Fruit fly (Drosophila melanogaster): ENCODE results near the gene CG8578.

CG8578 gene

DNA sequence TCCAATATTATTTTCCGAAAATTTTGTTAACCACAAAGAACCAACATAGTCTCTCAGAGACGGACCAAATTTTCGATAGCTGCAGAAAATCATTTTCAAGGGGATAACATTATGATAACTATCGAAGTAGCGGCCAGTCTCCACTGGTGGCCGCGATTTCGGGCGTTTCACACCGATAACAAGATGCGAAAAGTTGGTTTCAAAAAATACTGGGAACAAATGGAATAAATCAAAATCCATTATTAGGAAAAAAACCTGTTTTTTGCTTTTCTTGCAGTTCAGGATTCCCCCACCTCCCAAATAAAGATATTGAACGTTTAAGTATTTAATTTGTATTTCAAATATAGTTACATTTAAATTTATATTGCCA, 43.0 kb downstream of the CG8578 start, which contains the start of gene tay (continued):
- TF ChIP-seq CHES-1-like (GFP tag; optimal IDR thresholded peaks at IDR 0.05) (peak; percentile 1), CG3407 (GFP tag; optimal IDR thresholded peaks at IDR 0.05) (no peak), CG6791 (GFP tag; IDR thresholded peaks at IDR 0.05; ENCODE audit: partially characterized antibody) (peak; percentile 64; the same call in 2 of the 3 replicates), sens (GFP tag) (peak; percentile 80), ase (GFP tag; IDR thresholded peaks at IDR 0.05) (no peak), gsb-n (tag; optimal IDR thresholded peaks at IDR 0.05) (no peak), nmo (GFP tag; optimal IDR thresholded peaks at IDR 0.05) (peak; percentile 39), CG3995 (GFP tag; optimal IDR thresholded peaks at IDR 0.05) (peak; percentile 98), CG17186 (GFP tag; optimal IDR thresholded peaks at IDR 0.05) (peak; percentile 20), Pdp1 (GFP tag; optimal IDR thresholded peaks at IDR 0.05) (peak in 1 of 2 experiments; percentile 34), chm (GFP tag; IDR thresholded peaks at IDR 0.05) (no peak), nerfin-2 (GFP tag; IDR thresholded peaks at IDR 0.05; ENCODE audit: partially characterized antibody) (peak; percentile 61; the same call in 1 of the 2 replicates), D (optimal IDR thresholded peaks at IDR 0.05) (no peak), D (GFP tag; optimal IDR thresholded peaks at IDR 0.05) (no peak), CG2199 (GFP tag; IDR thresholded peaks at IDR 0.05) (peak; percentile 55; the same call in 2 of the 3 replicates), knrl (GFP tag; IDR thresholded peaks at IDR 0.05; ENCODE audit: partially characterized antibody) (peak; percentile 71), CG11560 (tag; IDR thresholded peaks at IDR 0.05) (no peak), dmrt11E (tag; optimal IDR thresholded peaks at IDR 0.05) (no peak), CG33213 (GFP tag; optimal IDR thresholded peaks at IDR 0.05) (peak; percentile 28), al (GFP tag; IDR thresholded peaks at IDR 0.05) (0 out of 2 replicates have a peak, but pooled peaks have one; percentile 11), CG12942 (GFP tag; optimal IDR thresholded peaks at IDR 0.05) (no peak), CG32532 (GFP tag; IDR thresholded peaks at IDR 0.05) (peak; percentile 37; the same call in 1 of the 2 replicates), CG30403 (GFP tag; optimal IDR thresholded peaks at IDR 0.05) (peak; percentile 4), Xrp1 (GFP tag; IDR thresholded peaks at IDR 0.05) (no peak), amos (GFP tag; IDR thresholded peaks at IDR 0.05; ENCODE audit: partially characterized antibody) (peak; percentile 82), Antp (GFP tag; optimal IDR thresholded peaks at IDR 0.05) (peak; percentile 31), pfk (GFP tag; optimal IDR thresholded peaks at IDR 0.05) (peak; percentile 94), stwl (tag; optimal IDR thresholded peaks at IDR 0.05) (peak; percentile 66), MBD-R2 (GFP tag; IDR thresholded peaks at IDR 0.05) (0 out of 2 replicates have a peak, but pooled peaks have one; percentile 8), CG34224 (GFP tag; IDR thresholded peaks at IDR 0.05; ENCODE audit: partially characterized antibody) (peak; percentile 28; the same call in 1 of the 3 replicates), tgo (GFP tag; IDR thresholded peaks at IDR 0.05) (no peak), CG4617 (GFP tag; optimal IDR thresholded peaks at IDR 0.05; ENCODE audit: borderline replicate concordance) (peak; percentile 43), hb (GFP tag; IDR thresholded peaks at IDR 0.05; ENCODE audit: partially characterized antibody) (peak; percentile 42; the same call in 1 of the 3 replicates), inv (GFP tag; IDR thresholded peaks at IDR 0.05; ENCODE audit: partially characterized antibody) (peak; percentile 57; the same call in 1 of the 2 replicates), jumu (GFP tag; optimal IDR thresholded peaks at IDR 0.05) (peak; percentile 14), zf30C (GFP tag; optimal IDR thresholded peaks at IDR 0.05) (peak; percentile 38), CG15514 (GFP tag; optimal IDR thresholded peaks at IDR 0.05) (peak; percentile 80), wor (GFP tag; IDR thresholded peaks at IDR 0.05) (no peak), CG11398 (GFP tag; optimal IDR thresholded peaks at IDR 0.05) (no peak), jigr1 (GFP tag; IDR thresholded peaks at IDR 0.05) (no peak), Hr3 (GFP tag; optimal IDR thresholded peaks at IDR 0.05) (no peak), E2f2 (GFP tag; IDR thresholded peaks at IDR 0.05) (peak; percentile 32; the same call in 1 of the 2 replicates), CG7357 (GFP tag; IDR thresholded peaks at IDR 0.05) (peak; percentile 99), Hr78 (GFP tag; optimal IDR thresholded peaks at IDR 0.05) (peak in 1 of 2 experiments; percentile 66), ftz-f1 (GFP tag; optimal IDR thresholded peaks at IDR 0.05) (peak; percentile 56), Side (GFP tag; optimal IDR thresholded peaks at IDR 0.05) (no peak), ems (GFP tag; optimal IDR thresholded peaks at IDR 0.05) (no peak), CG30020 (tag; optimal IDR thresholded peaks at IDR 0.05) (peak; percentile 97), CG33557 (GFP tag; optimal IDR thresholded peaks at IDR 0.05) (no peak), bigmax (GFP tag; optimal IDR thresholded peaks at IDR 0.05) (peak; percentile 47)

Data from whole organism, embryonic.